Worm (Caenorhabditis elegans) whole organism, mixed stage, embryonic: Measurements from ENCODE around the gene algn-2.

ENCODE experiments used
- ces-1 ChIP-seq: fragments of 150-350 bp; optimal IDR thresholded peaks from 2 replicates; lab custom pipeline; 2014; ENCODE audit warnings: missing biosample characterization, missing genetic modification reagents, missing genetic modification characterization
- elt-3 ChIP-seq: fragments of 150-350 bp; optimal IDR thresholded peaks from 2 replicates; lab custom pipeline; 2014; ENCODE audit warnings: missing biosample characterization, missing genetic modification characterization
- lin-13 ChIP-seq: fragments of 150-350 bp; optimal IDR thresholded peaks from 2 replicates; lab custom pipeline; 2014; ENCODE audit warnings: missing biosample characterization, missing genetic modification characterization
- nhr-12 ChIP-seq: fragments of 150-350 bp; optimal IDR thresholded peaks from 2 replicates; lab custom pipeline; 2014; ENCODE audit warnings: missing biosample characterization, missing genetic modification characterization
- pha-4 ChIP-seq: fragments of 150-350 bp; optimal IDR thresholded peaks from 2 replicates; lab custom pipeline; 2018; ENCODE audit warnings: missing biosample characterization, missing genetic modification reagents, missing genetic modification characterization
- unc-62 ChIP-seq: fragments of 150-350 bp; optimal IDR thresholded peaks from 2 replicates; lab custom pipeline; 2014; ENCODE audit warnings: missing biosample characterization, missing genetic modification reagents, missing genetic modification characterization
- ztf-11 ChIP-seq: fragments of 150-350 bp; optimal IDR thresholded peaks from 2 replicates; lab custom pipeline; 2014; ENCODE audit warnings: missing biosample characterization, missing genetic modification characterization

DNA sequence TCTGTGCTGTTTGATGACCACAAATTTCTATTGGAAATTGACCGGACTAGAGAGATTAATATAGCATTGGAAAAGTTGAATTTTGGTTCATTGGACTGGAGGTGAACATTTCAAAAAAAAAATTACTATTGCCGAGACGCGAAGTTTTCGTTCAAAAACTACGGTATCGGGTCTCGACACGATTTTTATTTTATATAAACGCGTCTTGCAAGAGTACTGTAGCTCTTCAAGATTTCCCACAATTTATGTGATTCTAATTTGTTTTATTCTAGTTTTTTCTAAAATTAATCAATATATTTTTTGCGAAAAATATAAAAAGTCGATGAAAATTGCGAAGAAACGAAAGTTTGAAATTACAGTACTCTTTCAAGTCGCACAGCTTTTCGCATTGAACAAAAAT is 4.4 kb upstream of the algn-2 start, which contains the start of gene F09E5.12:
- TF ChIP-seq nhr-12 (tag; lab: Kevin White, UChicago) (no peak), ces-1 (GFP tag; lab: Kevin White, UChicago) (no peak), elt-3 (tag; lab: Kevin White, UChicago) (no peak), pha-4 (no peak), lin-13 (no peak), unc-62 (GFP tag; lab: Kevin White, UChicago) (no peak), ztf-11 (tag; lab: Kevin White, UChicago) (no peak)
